Fruit fly (Drosophila melanogaster) whole organism, pupa: ENCODE data around the gene CG14204.

Experiments used
- CG14655 ChIP-seq: fragments of 200-800 bp; sonication (Bioruptor generic); optimal IDR thresholded peaks from 3 replicates; lab custom pipeline; 2017; ENCODE audit warnings: mild to moderate bottlenecking, missing biosample characterization, missing genetic modification reagents, missing genetic modification characterization
- CG32121 ChIP-seq: fragments of 200-800 bp; sonication (Bioruptor generic); IDR thresholded peaks from 2 replicates; pipeline ENCODE4 v1.3.6; 2022; ENCODE audit warnings: missing biosample characterization, missing genetic modification characterization
- CG8301 ChIP-seq: fragments of 200-800 bp; sonication (Bioruptor generic); optimal IDR thresholded peaks from 2 replicates; lab custom pipeline; 2018; ENCODE audit warnings: missing biosample characterization, mild to moderate bottlenecking, missing genetic modification characterization
- CG9948 ChIP-seq: fragments of 200-800 bp; sonication (Bioruptor generic); optimal IDR thresholded peaks from 2 replicates; lab custom pipeline; 2018; ENCODE audit warnings: missing biosample characterization, mild to moderate bottlenecking, missing genetic modification characterization, moderate library complexity
- EcR ChIP-seq: fragments of 200-800 bp; sonication (Bioruptor generic); optimal IDR thresholded peaks from 3 replicates; lab custom pipeline; 2019; ENCODE audit warnings: missing biosample characterization, missing genetic modification characterization, mild to moderate bottlenecking, moderate library complexity, missing genetic modification reagents
- Ets98B ChIP-seq: fragments of 200-800 bp; sonication (Bioruptor generic); IDR thresholded peaks from 2 replicates; pipeline ENCODE4 v1.3.6; 2022; ENCODE audit warnings: missing biosample characterization, missing genetic modification characterization
- Pif1A ChIP-seq: fragments of 200-800 bp; sonication (Bioruptor generic); optimal IDR thresholded peaks from 3 replicates; lab custom pipeline; 2016; ENCODE audit warnings: missing biosample characterization, missing genetic modification characterization
- Snoo ChIP-seq: fragments of 200-800 bp; sonication (Bioruptor generic); optimal IDR thresholded peaks from 3 replicates; lab custom pipeline; 2017; ENCODE audit warnings: missing biosample characterization, mild to moderate bottlenecking, missing genetic modification characterization, inconsistent platforms

dm6 chrX:19565714-19566316 lies 17.6 kb upstream of the CG14204 start, which contains the start of the genes Grip84 and car:
- no peak; the same call in 1 of the 2 replicates for TF ChIP-seq Ets98B (GFP tag; lab: Robert Waterston, UW)
- TF ChIP-seq CG9948 (tag; lab: Kevin White, UChicago): peak; percentile 65
- no peak for TF ChIP-seq Pif1A (GFP tag; lab: Kevin White, UChicago)
- TF ChIP-seq CG32121 (GFP tag; lab: Robert Waterston, UW): peak; percentile 40
- TF ChIP-seq Snoo (tag; lab: Kevin White, UChicago): no peak
- no peak for TF ChIP-seq EcR (GFP tag; lab: Kevin White, UChicago)
- TF ChIP-seq CG8301 (tag; lab: Kevin White, UChicago): no peak
- no peak for TF ChIP-seq CG14655 (GFP tag; lab: Kevin White, UChicago)
